Fruit fly (Drosophila melanogaster) whole organism, adult: ENCODE data around the gene Art8.
A peak's percentile ranks its signal among the peaks of the same experiment; 100 is the strongest.

Experiments
- CG11617 ChIP-seq: fragments of 200-800 bp; sonication (Bioruptor generic); optimal IDR thresholded peaks from 2 replicates; lab custom pipeline; 2017; ENCODE audit warnings: mild to moderate bottlenecking, missing biosample characterization, missing genetic modification reagents, missing genetic modification characterization
- CG12768 ChIP-seq: fragments of 200-800 bp; sonication (Bioruptor generic); optimal IDR thresholded peaks from 2 replicates; lab custom pipeline; 2017; ENCODE audit warnings: missing biosample characterization, missing genetic modification characterization, mild to moderate bottlenecking, moderate library complexity, missing genetic modification reagents
- CG14711 ChIP-seq: fragments of 200-800 bp; sonication (Bioruptor generic); optimal IDR thresholded peaks from 2 replicates; lab custom pipeline; 2018; ENCODE audit warnings: missing biosample characterization, mild to moderate bottlenecking, missing genetic modification characterization, moderate library complexity
- CG1620 ChIP-seq: fragments of 200-800 bp; sonication (Bioruptor generic); optimal IDR thresholded peaks from 2 replicates; lab custom pipeline; 2016; ENCODE audit warnings: missing biosample characterization, missing genetic modification characterization
- CG33017 ChIP-seq: fragments of 200-800 bp; sonication (Bioruptor generic); optimal IDR thresholded peaks from 2 replicates; lab custom pipeline; 2018; ENCODE audit warnings: missing biosample characterization, mild to moderate bottlenecking, missing genetic modification characterization, moderate library complexity
- CG5204 ChIP-seq: fragments of 200-800 bp; sonication (Bioruptor generic); optimal IDR thresholded peaks from 2 replicates; lab custom pipeline; 2016; ENCODE audit warnings: missing biosample characterization, missing genetic modification characterization
- CG7045 ChIP-seq: fragments of 200-800 bp; sonication (Bioruptor generic); optimal IDR thresholded peaks from 2 replicates; lab custom pipeline; 2017; ENCODE audit warnings: missing biosample characterization, mild to moderate bottlenecking, missing genetic modification characterization
- CG7101 ChIP-seq: fragments of 200-800 bp; sonication (Bioruptor generic); optimal IDR thresholded peaks from 2 replicates; lab custom pipeline; 2018; ENCODE audit warnings: missing biosample characterization, mild to moderate bottlenecking, missing genetic modification characterization, moderate library complexity
- Clk ChIP-seq: fragments of 200-800 bp; sonication (Bioruptor generic); optimal IDR thresholded peaks from 2 replicates; lab custom pipeline; 2017; ENCODE audit warnings: missing biosample characterization, missing genetic modification characterization
- Crg-1 ChIP-seq: fragments of 200-800 bp; sonication (Bioruptor generic); optimal IDR thresholded peaks from 2 replicates; lab custom pipeline; 2016; ENCODE audit warnings: missing biosample characterization, missing genetic modification characterization
- Hr96 ChIP-seq: fragments of 200-800 bp; sonication (Bioruptor generic); optimal IDR thresholded peaks from 2 replicates; lab custom pipeline; 2016; ENCODE audit warnings: missing biosample characterization, missing genetic modification characterization
- Mnt ChIP-seq: fragments of 200-800 bp; sonication (Bioruptor generic); optimal IDR thresholded peaks from 2 replicates; lab custom pipeline; 2016; ENCODE audit warnings: missing biosample characterization, mild to moderate bottlenecking, missing genetic modification characterization
- bab1 ChIP-seq: fragments of 200-800 bp; sonication (Bioruptor generic); optimal IDR thresholded peaks from 3 replicates; lab custom pipeline; 2019; ENCODE audit warnings: missing biosample characterization, mild to moderate bottlenecking, missing genetic modification characterization, moderate library complexity
- cic ChIP-seq: fragments of 200-800 bp; sonication (Bioruptor generic); optimal IDR thresholded peaks from 2 replicates; lab custom pipeline; 2017; ENCODE audit warnings: missing biosample characterization, mild to moderate bottlenecking, missing genetic modification characterization, moderate library complexity
- cnc ChIP-seq, 2 experiments: fragments of >200 bp; optimal IDR thresholded peaks; 2 replicates each; lab custom pipeline; 2017
- kay ChIP-seq: fragments of 200-800 bp; sonication (Bioruptor generic); peaks from one replicate; lab custom pipeline; 2016; ENCODE audit warnings: missing biosample characterization, missing genetic modification characterization, borderline replicate concordance
- ovo ChIP-seq: fragments of 200-800 bp; sonication (Bioruptor generic); optimal IDR thresholded peaks from 2 replicates; lab custom pipeline; 2016; ENCODE audit warnings: missing biosample characterization, missing genetic modification characterization
- pad ChIP-seq: fragments of 200-800 bp; sonication (Bioruptor generic); optimal IDR thresholded peaks from 3 replicates; lab custom pipeline; 2017; ENCODE audit warnings: missing biosample characterization, missing genetic modification characterization, mild to moderate bottlenecking, moderate library complexity, missing genetic modification reagents
- tj ChIP-seq: fragments of 200-800 bp; sonication (Bioruptor generic); optimal IDR thresholded peaks from 3 replicates; lab custom pipeline; 2017; ENCODE audit warnings: missing biosample characterization, mild to moderate bottlenecking, missing genetic modification characterization, moderate library complexity
- toe ChIP-seq: fragments of 200-800 bp; sonication (Bioruptor generic); optimal IDR thresholded peaks from 2 replicates; lab custom pipeline; 2016; ENCODE audit warnings: missing biosample characterization, missing genetic modification characterization

Art8 gene

DNA sequence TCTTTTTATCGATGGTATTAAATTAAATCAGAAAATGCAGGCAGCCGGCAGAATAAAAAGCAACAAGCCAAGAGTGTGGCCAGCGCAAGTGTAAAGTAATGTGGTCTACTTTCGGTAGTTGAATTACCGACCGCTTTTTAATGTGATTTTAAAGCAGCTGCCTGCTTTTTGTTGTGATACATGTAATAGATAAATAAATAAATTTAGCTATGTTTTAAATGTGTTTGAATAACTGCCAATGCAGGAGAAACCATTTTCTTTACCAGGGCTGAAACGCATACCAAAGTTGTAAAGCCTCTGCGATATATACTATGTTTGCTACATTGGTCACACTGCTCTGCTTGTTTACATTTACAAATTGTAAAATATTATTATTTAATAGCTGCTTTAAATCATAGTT is 40.8 kb downstream of the Art8 start, which contains the start of the genes Tmem214 and YL-1:
Tmem214 (minus strand) TSS at position 142 of the 400 bp plus-strand sequence.
YL-1 (plus strand) TSS at position 310 of the 400 bp plus-strand sequence.
- peak; percentile 9 for TF ChIP-seq CG7101
- peak; percentile 62 for TF ChIP-seq bab1 (GFP tag; lab: Kevin White, UChicago)
- peak; percentile 25 for TF ChIP-seq cic (GFP tag; lab: Kevin White, UChicago)
- TF ChIP-seq tj (GFP tag; lab: Kevin White, UChicago): no peak
- no peak for TF ChIP-seq CG7045
- TF ChIP-seq CG5204 (GFP tag; lab: Kevin White, UChicago): no peak
- no peak for TF ChIP-seq ovo
- no peak for TF ChIP-seq CG33017 (tag; lab: Kevin White, UChicago)
- no peak for TF ChIP-seq Clk
- TF ChIP-seq Hr96 (GFP tag; lab: Kevin White, UChicago): no peak
- peak; percentile 40 for TF ChIP-seq CG11617 (GFP tag; lab: Kevin White, UChicago)
- peak; percentile 36 for TF ChIP-seq Crg-1 (GFP tag; lab: Kevin White, UChicago)
- peak; percentile 22 for TF ChIP-seq CG1620 (GFP tag; lab: Kevin White, UChicago)
- TF ChIP-seq toe (GFP tag; lab: Kevin White, UChicago): no peak
- no peak for TF ChIP-seq CG12768 (GFP tag; lab: Kevin White, UChicago)
- TF ChIP-seq CG14711 (tag; lab: Kevin White, UChicago): peak; percentile 37
- TF ChIP-seq kay (GFP tag; lab: Kevin White, UChicago): no peak
- peak; percentile 28 for TF ChIP-seq pad (GFP tag; lab: Kevin White, UChicago)
- TF ChIP-seq cnc (optimal IDR thresholded peaks at IDR 0.05; lab: Kevin White, UChicago): no peak
- TF ChIP-seq Mnt (GFP tag; lab: Kevin White, UChicago): peak; percentile 39

DNA sequence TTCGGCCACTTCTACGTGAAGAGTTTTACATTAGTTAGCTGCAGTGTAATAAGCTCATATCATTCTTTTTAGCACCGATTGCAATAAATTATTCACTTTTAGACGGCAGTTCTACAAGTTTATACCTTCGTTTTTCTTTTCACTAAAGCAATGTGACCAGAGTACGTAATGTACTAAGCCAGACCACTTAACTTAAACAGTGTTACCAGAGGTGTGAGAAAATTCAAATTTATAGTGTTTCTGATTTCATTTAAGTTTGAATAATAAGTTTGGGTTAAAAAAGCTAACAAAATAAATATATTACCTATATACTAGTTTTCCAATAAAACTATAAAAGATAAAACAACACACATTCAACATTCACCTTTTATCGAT is 42.9 kb downstream of the Art8 start:
- no peak for TF ChIP-seq CG33017 (tag; lab: Kevin White, UChicago)

DNA sequence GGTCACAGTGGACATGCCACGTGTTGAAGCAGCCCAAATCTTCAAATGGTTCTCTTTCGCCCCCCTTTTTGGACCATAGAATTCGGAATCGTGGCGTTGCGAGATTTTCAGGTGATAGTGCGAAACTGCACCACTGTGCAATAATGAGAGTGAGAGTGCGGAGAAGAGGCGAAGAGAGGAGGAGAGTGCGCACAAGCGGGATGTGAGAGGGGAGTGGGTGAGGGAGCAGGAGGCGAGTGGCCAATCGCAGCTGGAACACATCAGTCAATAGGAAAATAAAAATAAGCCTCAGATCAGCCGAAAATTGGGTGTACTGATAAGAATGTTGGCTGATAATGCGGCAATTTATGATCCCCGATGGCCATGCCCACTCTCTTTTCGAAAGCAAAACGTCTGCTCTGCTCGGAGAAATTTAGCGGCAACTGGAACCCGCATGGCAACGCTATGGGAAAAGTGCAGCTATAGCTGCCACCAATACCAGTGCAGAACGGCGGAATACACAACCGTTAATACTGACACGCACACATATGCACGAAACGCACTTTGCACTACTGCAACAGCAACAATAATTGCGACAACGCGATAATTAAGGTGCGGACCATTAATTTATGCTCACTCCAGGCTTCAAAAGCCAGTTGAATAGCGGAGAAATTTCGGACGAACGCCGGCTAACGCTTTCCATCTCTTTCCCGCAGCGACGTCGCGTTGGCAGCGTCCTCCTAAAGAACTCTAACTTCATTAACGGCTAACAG is 43.5 kb downstream of the Art8 start:
- TF ChIP-seq Mnt (GFP tag; lab: Kevin White, UChicago) (peak; percentile 51), tj (GFP tag; lab: Kevin White, UChicago) (peak; percentile 72), Crg-1 (GFP tag; lab: Kevin White, UChicago) (no peak), pad (GFP tag; lab: Kevin White, UChicago) (peak; percentile 85), CG11617 (GFP tag; lab: Kevin White, UChicago) (peak; percentile 29), CG7101 (peak; percentile 1), CG33017 (tag; lab: Kevin White, UChicago) (no peak), CG12768 (GFP tag; lab: Kevin White, UChicago) (peak; percentile 86), ovo (peak; percentile 75), cic (GFP tag; lab: Kevin White, UChicago) (peak; percentile 63)

DNA sequence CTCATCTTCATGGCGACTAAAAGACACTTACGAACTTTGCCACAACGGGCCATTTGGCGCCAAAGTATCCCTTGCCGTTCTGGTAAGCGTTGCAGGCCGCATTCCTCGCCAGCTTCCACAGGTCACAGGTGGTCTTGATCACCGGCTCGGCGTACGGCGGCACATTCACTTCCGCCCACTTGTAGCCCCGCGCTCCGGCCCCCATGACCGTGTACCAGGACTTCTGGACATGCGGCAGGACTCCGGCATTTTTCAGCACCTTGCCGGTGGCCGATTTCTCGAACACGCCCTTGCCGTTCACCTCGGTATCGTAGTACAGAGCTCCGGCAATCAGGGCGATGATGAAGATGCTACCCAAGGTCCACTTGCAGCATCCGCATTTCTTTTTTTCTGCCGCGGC is 44.9 kb downstream of the Art8 start:
- TF ChIP-seq cic (GFP tag; lab: Kevin White, UChicago) (no peak), CG33017 (tag; lab: Kevin White, UChicago) (no peak), CG12768 (GFP tag; lab: Kevin White, UChicago) (no peak), bab1 (GFP tag; lab: Kevin White, UChicago) (no peak), Crg-1 (GFP tag; lab: Kevin White, UChicago) (no peak), ovo (no peak), CG11617 (GFP tag; lab: Kevin White, UChicago) (no peak), tj (GFP tag; lab: Kevin White, UChicago) (no peak), pad (GFP tag; lab: Kevin White, UChicago) (no peak), CG7045 (no peak), Clk (no peak), CG1620 (GFP tag; lab: Kevin White, UChicago) (no peak)

DNA sequence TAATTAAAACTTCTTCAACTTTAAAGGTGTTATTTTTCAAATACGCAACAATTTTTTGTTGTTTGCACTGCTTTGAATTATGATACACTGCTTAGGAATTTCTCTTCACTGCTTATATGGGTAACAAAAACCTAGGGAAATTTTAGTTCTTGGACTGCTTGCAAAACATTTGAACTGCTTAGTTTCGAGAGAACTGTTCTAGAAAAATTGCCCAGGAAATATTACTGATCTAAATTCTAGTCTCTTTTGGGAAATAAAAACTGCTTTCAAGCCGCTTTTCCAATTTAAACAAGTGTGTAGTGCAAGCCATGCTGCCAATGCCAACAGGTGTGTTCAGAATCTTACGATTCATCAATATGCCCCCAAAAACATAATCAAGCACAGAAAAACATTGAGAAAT is 46.4 kb downstream of the Art8 start:
- TF ChIP-seq bab1 (GFP tag; lab: Kevin White, UChicago) (no peak), CG7045 (no peak), CG14711 (tag; lab: Kevin White, UChicago) (no peak), Crg-1 (GFP tag; lab: Kevin White, UChicago) (no peak), cnc (optimal IDR thresholded peaks at IDR 0.05; lab: Kevin White, UChicago) (no peak), kay (GFP tag; lab: Kevin White, UChicago) (no peak), CG12768 (GFP tag; lab: Kevin White, UChicago) (no peak), Clk (no peak), Hr96 (GFP tag; lab: Kevin White, UChicago) (no peak), CG5204 (GFP tag; lab: Kevin White, UChicago) (no peak), CG1620 (GFP tag; lab: Kevin White, UChicago) (no peak), toe (GFP tag; lab: Kevin White, UChicago) (peak; percentile 13), ovo (no peak), pad (GFP tag; lab: Kevin White, UChicago) (peak; percentile 93)

DNA sequence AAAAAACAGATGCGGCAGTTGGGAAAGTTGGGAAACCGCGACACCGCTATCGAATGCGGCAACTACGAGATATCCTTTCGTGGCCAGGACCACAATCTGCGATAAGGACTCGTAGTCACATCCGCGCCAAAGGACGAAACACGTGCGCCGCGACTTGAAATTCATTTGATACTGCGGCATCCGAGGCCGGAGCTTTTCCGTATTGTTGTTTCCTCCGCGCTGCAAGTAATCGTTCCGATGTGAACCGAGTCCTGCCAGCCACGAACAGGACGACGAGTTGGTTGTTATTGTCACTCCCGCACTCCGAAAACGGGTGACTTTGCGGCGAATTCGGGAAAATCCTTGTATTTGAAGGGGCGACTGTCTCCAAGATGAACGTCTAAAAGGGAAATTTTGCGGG is 46.9 kb downstream of the Art8 start, which contains the start of gene dpr2:
dpr2 (minus strand) TSS at position 175 of the 400 bp plus-strand sequence.
- TF ChIP-seq cnc (optimal IDR thresholded peaks at IDR 0.05; lab: Kevin White, UChicago) (no peak), Clk (no peak), CG33017 (tag; lab: Kevin White, UChicago) (no peak)
